Fruit fly (Drosophila melanogaster) whole organism, prepupa: ENCODE data around the gene CG43707.

Experiments used
- Blimp-1 ChIP-seq: fragments of 200-800 bp; sonication (Bioruptor generic); optimal IDR thresholded peaks from 3 replicates; lab custom pipeline; 2017; ENCODE audit warnings: missing biosample characterization, missing genetic modification characterization, mild to moderate bottlenecking, moderate library complexity, missing genetic modification reagents
- CG10631 ChIP-seq: fragments of 200-800 bp; sonication (Bioruptor generic); optimal IDR thresholded peaks from 2 replicates; lab custom pipeline; 2016; ENCODE audit warnings: missing biosample characterization, missing genetic modification characterization
- CG10669 ChIP-seq: fragments of 200-800 bp; sonication (Bioruptor generic); optimal IDR thresholded peaks from 3 replicates; lab custom pipeline; 2018; ENCODE audit warnings: missing biosample characterization, mild to moderate bottlenecking, missing genetic modification characterization, moderate library complexity
- CG11294 ChIP-seq: fragments of 200-800 bp; sonication (Bioruptor generic); IDR thresholded peaks from 2 replicates; pipeline ENCODE4 v1.3.6; 2022; ENCODE audit warnings: missing biosample characterization, missing genetic modification characterization
- CG11902 ChIP-seq: fragments of 200-800 bp; sonication (Bioruptor generic); optimal IDR thresholded peaks from 3 replicates; lab custom pipeline; 2016; ENCODE audit warnings: missing biosample characterization, missing genetic modification characterization
- CG15336 ChIP-seq: fragments of 200-800 bp; sonication (Bioruptor generic); IDR thresholded peaks from 2 replicates; pipeline ENCODE4 v1.3.6; 2022; ENCODE audit warnings: missing biosample characterization, missing genetic modification characterization
- CG1621 ChIP-seq: fragments of 200-800 bp; sonication (Bioruptor generic); optimal IDR thresholded peaks from 3 replicates; lab custom pipeline; 2018; ENCODE audit warnings: missing biosample characterization, mild to moderate bottlenecking, missing genetic modification characterization
- CG16779 ChIP-seq: fragments of 200-800 bp; sonication (Bioruptor generic); optimal IDR thresholded peaks from 3 replicates; lab custom pipeline; 2017; ENCODE audit warnings: missing biosample characterization, mild to moderate bottlenecking, missing genetic modification characterization
- CG31627 ChIP-seq: fragments of 200-800 bp; sonication (Bioruptor generic); optimal IDR thresholded peaks from 3 replicates; lab custom pipeline; 2016; ENCODE audit warnings: missing biosample characterization, missing genetic modification characterization
- CG32006 ChIP-seq: fragments of 200-800 bp; sonication (Bioruptor generic); optimal IDR thresholded peaks from 3 replicates; lab custom pipeline; 2017; ENCODE audit warnings: missing biosample characterization, mild to moderate bottlenecking, missing genetic modification characterization
- CG34406 ChIP-seq: fragments of 200-800 bp; sonication (Bioruptor generic); optimal IDR thresholded peaks from 3 replicates; lab custom pipeline; 2016; ENCODE audit warnings: missing biosample characterization, missing genetic modification characterization
- CG3919 ChIP-seq: fragments of 200-800 bp; sonication (Bioruptor generic); optimal IDR thresholded peaks from 3 replicates; lab custom pipeline; 2016; ENCODE audit warnings: missing biosample characterization, missing genetic modification characterization
- CG4318 ChIP-seq: fragments of 200-800 bp; sonication (Bioruptor generic); optimal IDR thresholded peaks from 3 replicates; lab custom pipeline; 2017; ENCODE audit warnings: missing biosample characterization, mild to moderate bottlenecking, missing genetic modification characterization
- CG6163 ChIP-seq: fragments of 200-800 bp; sonication (Bioruptor generic); IDR thresholded peaks from 3 replicates; pipeline ENCODE4 v1.3.6; 2022; ENCODE audit warnings: missing biosample characterization, missing genetic modification characterization
- CG6276 ChIP-seq: fragments of 200-800 bp; sonication (Bioruptor generic); optimal IDR thresholded peaks from 2 replicates; lab custom pipeline; 2017; ENCODE audit warnings: missing biosample characterization, mild to moderate bottlenecking, missing genetic modification characterization
- CG6792 ChIP-seq: fragments of 200-800 bp; sonication (Bioruptor generic); optimal IDR thresholded peaks from 3 replicates; lab custom pipeline; 2016; ENCODE audit warnings: missing biosample characterization, missing genetic modification characterization
- CG6854 ChIP-seq: fragments of 200-800 bp; sonication (Bioruptor generic); optimal IDR thresholded peaks from 2 replicates; lab custom pipeline; 2017; ENCODE audit warnings: missing biosample characterization, mild to moderate bottlenecking, missing genetic modification characterization
- CG7368 ChIP-seq: fragments of 200-800 bp; sonication (Bioruptor generic); optimal IDR thresholded peaks from 3 replicates; lab custom pipeline; 2016; ENCODE audit warnings: missing biosample characterization, missing genetic modification characterization
- CG8119 ChIP-seq: fragments of 200-800 bp; sonication (Bioruptor generic); IDR thresholded peaks from 3 replicates; pipeline ENCODE4 v1.3.6; 2022; ENCODE audit warnings: missing biosample characterization, missing genetic modification characterization
- CG8319 ChIP-seq: fragments of 200-800 bp; sonication (Bioruptor generic); optimal IDR thresholded peaks from 3 replicates; lab custom pipeline; 2016; ENCODE audit warnings: missing biosample characterization, missing genetic modification characterization
- CG8632 ChIP-seq: fragments of 200-800 bp; sonication (Bioruptor generic); optimal IDR thresholded peaks from 3 replicates; lab custom pipeline; 2016; ENCODE audit warnings: missing biosample characterization, missing genetic modification characterization
- Eip78C ChIP-seq: fragments of 200-800 bp; sonication (Bioruptor generic); peaks from one replicate; lab custom pipeline; 2016; ENCODE audit warnings: missing biosample characterization, missing genetic modification characterization
- Eip93F ChIP-seq: fragments of 200-800 bp; sonication (Bioruptor generic); optimal IDR thresholded peaks from 2 replicates; lab custom pipeline; 2016; ENCODE audit warnings: missing biosample characterization, mild to moderate bottlenecking, missing genetic modification characterization
- Ets21C ChIP-seq: fragments of 200-800 bp; sonication (Bioruptor generic); optimal IDR thresholded peaks from 3 replicates; lab custom pipeline; 2016; ENCODE audit warnings: missing biosample characterization, missing genetic modification characterization
- Ets96B ChIP-seq: fragments of 200-800 bp; optimal IDR thresholded peaks from 2 replicates; lab custom pipeline; 2019; ENCODE audit warnings: missing biosample characterization, mild to moderate bottlenecking, missing genetic modification characterization, moderate library complexity
- Gug ChIP-seq: fragments of 200-800 bp; sonication (Bioruptor generic); IDR thresholded peaks from 2 replicates; pipeline ENCODE4 v1.3.6; 2022; ENCODE audit warnings: missing biosample characterization, missing genetic modification characterization
- Lpt ChIP-seq: fragments of 200-800 bp; sonication (Bioruptor generic); optimal IDR thresholded peaks from 3 replicates; lab custom pipeline; 2016; ENCODE audit warnings: missing biosample characterization, missing genetic modification characterization
- OdsH ChIP-seq: fragments of 200-800 bp; sonication (Bioruptor generic); optimal IDR thresholded peaks from 3 replicates; lab custom pipeline; 2016; ENCODE audit warnings: missing biosample characterization, missing genetic modification characterization
- Smox ChIP-seq: fragments of 200-800 bp; sonication (Bioruptor generic); optimal IDR thresholded peaks from 3 replicates; lab custom pipeline; 2016; ENCODE audit warnings: missing biosample characterization, missing genetic modification characterization
- Sox102F ChIP-seq: fragments of 200-800 bp; sonication (Bioruptor generic); optimal IDR thresholded peaks from 2 replicates; lab custom pipeline; 2016; ENCODE audit warnings: missing biosample characterization, mild to moderate bottlenecking, missing genetic modification characterization
- Sox14 ChIP-seq: fragments of 200-800 bp; sonication (Bioruptor generic); optimal IDR thresholded peaks from 3 replicates; lab custom pipeline; 2016; ENCODE audit warnings: missing biosample characterization, missing genetic modification characterization
- Sox15 ChIP-seq: fragments of 200-800 bp; sonication (Bioruptor generic); optimal IDR thresholded peaks from 3 replicates; lab custom pipeline; 2016; ENCODE audit warnings: missing biosample characterization, missing genetic modification characterization
- achi ChIP-seq: fragments of 200-800 bp; sonication (Bioruptor generic); optimal IDR thresholded peaks from 3 replicates; lab custom pipeline; 2016; ENCODE audit warnings: missing biosample characterization, missing genetic modification characterization
- cyc ChIP-seq: fragments of 200-800 bp; sonication (Bioruptor generic); optimal IDR thresholded peaks from 3 replicates; lab custom pipeline; 2016; ENCODE audit warnings: missing biosample characterization, missing genetic modification characterization
- dac ChIP-seq: fragments of 200-800 bp; sonication (Bioruptor generic); optimal IDR thresholded peaks from 2 replicates; lab custom pipeline; 2017; ENCODE audit warnings: missing biosample characterization, mild to moderate bottlenecking, missing genetic modification characterization
- dsx ChIP-seq: fragments of 200-800 bp; optimal IDR thresholded peaks from 3 replicates; lab custom pipeline; 2019; ENCODE audit warnings: missing biosample characterization, mild to moderate bottlenecking, missing genetic modification characterization, moderate library complexity; ENCODE audit not compliant: poor library complexity, severe bottlenecking
- eg ChIP-seq: fragments of 200-800 bp; sonication (Bioruptor generic); IDR thresholded peaks from 3 replicates; pipeline ENCODE4 v1.3.6; 2022; ENCODE audit warnings: missing biosample characterization, missing genetic modification characterization
- esn ChIP-seq: fragments of 200-800 bp; sonication (Bioruptor generic); optimal IDR thresholded peaks from 2 replicates; lab custom pipeline; 2016; ENCODE audit warnings: missing biosample characterization, mild to moderate bottlenecking, missing genetic modification characterization, moderate library complexity
- fd59A ChIP-seq: fragments of 200-800 bp; sonication (Bioruptor generic); optimal IDR thresholded peaks from 2 replicates; lab custom pipeline; 2017; ENCODE audit warnings: missing biosample characterization, mild to moderate bottlenecking, missing genetic modification characterization, missing genetic modification reagents
- fd85E ChIP-seq: fragments of 200-800 bp; sonication (Bioruptor generic); optimal IDR thresholded peaks from 3 replicates; lab custom pipeline; 2016; ENCODE audit warnings: missing biosample characterization, missing genetic modification characterization
- fkh ChIP-seq: fragments of 200-800 bp; sonication (Bioruptor generic); optimal IDR thresholded peaks from 3 replicates; lab custom pipeline; 2017; ENCODE audit warnings: missing biosample characterization, mild to moderate bottlenecking, missing genetic modification characterization, moderate library complexity
- lz ChIP-seq: fragments of 200-800 bp; sonication (Bioruptor generic); optimal IDR thresholded peaks from 3 replicates; lab custom pipeline; 2016; ENCODE audit warnings: missing biosample characterization, missing genetic modification characterization
- net ChIP-seq: fragments of 200-800 bp; sonication (Bioruptor generic); optimal IDR thresholded peaks from 3 replicates; lab custom pipeline; 2016; ENCODE audit warnings: missing biosample characterization, missing genetic modification characterization
- pdm3 ChIP-seq: fragments of 200-800 bp; sonication (Bioruptor generic); optimal IDR thresholded peaks from 3 replicates; lab custom pipeline; 2016; ENCODE audit warnings: missing biosample characterization, missing genetic modification characterization
- spab ChIP-seq: fragments of 200-800 bp; sonication (Bioruptor generic); optimal IDR thresholded peaks from 2 replicates; lab custom pipeline; 2017; ENCODE audit warnings: missing biosample characterization, mild to moderate bottlenecking, missing genetic modification characterization, missing genetic modification reagents
- topi ChIP-seq: fragments of 200-800 bp; sonication (Bioruptor generic); optimal IDR thresholded peaks from 3 replicates; lab custom pipeline; 2016; ENCODE audit warnings: missing biosample characterization, missing genetic modification characterization
- vri ChIP-seq: fragments of 200-800 bp; sonication (Bioruptor generic); optimal IDR thresholded peaks from 3 replicates; lab custom pipeline; 2016; ENCODE audit warnings: missing biosample characterization, mild to moderate bottlenecking, missing genetic modification characterization

The CG43707 gene

DNA sequence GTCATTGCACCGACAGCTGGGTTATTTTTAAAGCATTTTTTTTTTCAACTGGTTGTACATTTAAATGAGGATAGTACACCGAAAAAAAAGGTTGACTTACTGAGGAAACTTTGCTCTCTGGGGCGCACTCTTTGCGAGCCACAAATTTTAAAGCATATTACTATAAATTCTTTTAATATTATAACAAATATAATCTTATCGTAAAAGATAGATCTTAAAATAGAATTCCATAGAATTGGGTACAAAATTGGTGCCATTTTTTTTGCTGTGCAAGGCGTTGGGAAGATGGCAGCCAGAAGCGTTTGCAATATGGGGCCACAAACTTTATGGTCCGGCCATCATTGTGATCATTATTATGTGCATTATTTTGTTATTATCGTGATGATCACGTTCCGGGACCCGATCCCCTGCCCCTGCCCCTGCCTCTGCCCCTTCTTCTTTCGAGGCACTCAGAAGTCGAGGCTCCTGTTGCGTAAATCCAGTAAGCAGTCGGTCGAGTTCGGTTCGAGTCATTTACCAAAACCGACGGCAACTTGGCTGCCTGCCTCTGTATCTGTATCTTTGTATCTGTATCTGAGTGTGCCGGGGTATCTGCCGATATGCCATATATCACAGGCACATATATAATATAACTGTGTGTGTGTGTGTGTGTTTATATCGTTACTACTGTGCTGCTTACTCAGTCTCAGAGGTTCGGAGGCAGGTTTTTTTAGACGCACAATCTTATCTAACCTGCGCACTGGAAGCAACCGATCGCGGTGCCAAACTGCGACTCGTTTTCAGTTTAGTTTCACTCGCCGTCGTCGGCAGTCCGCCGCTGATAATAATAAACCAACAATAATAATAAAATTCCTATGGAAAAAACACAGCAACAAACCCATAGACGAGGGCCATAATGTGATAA lies 21.4 kb downstream of the CG43707 start (continued):
- TF ChIP-seq Smox (peak; percentile 64), fd85E (GFP tag; lab: Kevin White, UChicago) (peak; percentile 36), Ets96B (tag; lab: Kevin White, UChicago) (peak; percentile 87), CG10631 (GFP tag; lab: Kevin White, UChicago) (peak; percentile 86), dac (GFP tag; lab: Kevin White, UChicago) (peak; percentile 49), CG8119 (peak; percentile 77), Ets21C (peak; percentile 60), vri (GFP tag; lab: Kevin White, UChicago) (peak; percentile 65), CG6163 (peak; percentile 84), pdm3 (GFP tag; lab: Kevin White, UChicago) (peak; percentile 51), esn (GFP tag; lab: Kevin White, UChicago) (peak; percentile 85)

DNA sequence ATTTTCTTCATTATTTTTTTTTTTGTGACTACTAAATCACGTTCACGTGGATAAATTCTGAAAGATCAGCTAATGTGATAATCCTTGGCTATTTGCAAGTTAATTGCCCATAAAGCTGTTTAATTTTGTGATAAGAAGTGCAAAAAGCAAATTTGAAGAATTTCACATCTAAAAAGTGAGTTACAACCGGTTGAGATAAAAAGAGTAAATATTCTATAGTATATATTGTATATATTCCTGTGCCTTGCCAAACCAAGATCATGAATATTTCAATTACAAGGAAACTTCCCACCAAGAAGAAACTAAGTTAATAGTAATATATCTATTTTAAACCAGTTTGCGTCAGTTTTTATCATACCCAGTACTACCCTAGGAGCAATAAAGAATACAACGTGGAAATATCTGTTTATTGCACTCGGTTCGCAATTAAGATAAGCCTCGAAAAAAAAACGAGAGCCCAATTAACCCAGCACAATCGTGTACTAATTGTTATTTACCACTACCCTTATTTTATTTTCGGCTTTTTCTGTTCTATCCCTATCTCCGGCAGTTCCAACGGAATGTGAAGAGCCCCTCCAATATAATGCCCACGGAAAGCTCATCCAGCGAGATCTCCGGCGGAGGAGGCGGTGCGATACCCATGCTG lies 22.2 kb downstream of the CG43707 start:
- TF ChIP-seq Eip93F (no peak), OdsH (GFP tag; lab: Kevin White, UChicago) (no peak), CG1621 (tag; lab: Kevin White, UChicago) (no peak), topi (GFP tag; lab: Kevin White, UChicago) (no peak), CG6854 (no peak), CG7368 (GFP tag; lab: Kevin White, UChicago) (no peak), CG31627 (GFP tag; lab: Kevin White, UChicago) (no peak), CG6276 (GFP tag; lab: Kevin White, UChicago) (no peak), CG16779 (tag; lab: Kevin White, UChicago) (no peak), CG8632 (GFP tag; lab: Kevin White, UChicago) (no peak), CG11902 (GFP tag; lab: Kevin White, UChicago) (no peak), CG10669 (GFP tag; lab: Kevin White, UChicago) (no peak), Sox102F (no peak), fd59A (GFP tag; lab: Kevin White, UChicago) (no peak), CG4318 (GFP tag; lab: Kevin White, UChicago) (no peak), pdm3 (GFP tag; lab: Kevin White, UChicago) (peak; percentile 2), Ets21C (no peak), CG34406 (GFP tag; lab: Kevin White, UChicago) (peak; percentile 43), Sox14 (no peak), dac (GFP tag; lab: Kevin White, UChicago) (no peak), Ets96B (tag; lab: Kevin White, UChicago) (no peak), CG3919 (no peak), CG15336 (no peak), net (GFP tag; lab: Kevin White, UChicago) (no peak), Blimp-1 (no peak), eg (GFP tag; lab: Robert Waterston, UW) (no peak), dsx (GFP tag; lab: Kevin White, UChicago) (no peak), CG32006 (peak; percentile 29), spab (GFP tag; lab: Kevin White, UChicago) (no peak), Eip78C (GFP tag; lab: Kevin White, UChicago) (peak; percentile 80), Smox (peak; percentile 10), Lpt (GFP tag; lab: Kevin White, UChicago) (no peak), achi (GFP tag; lab: Kevin White, UChicago) (no peak), CG11294 (GFP tag; lab: Robert Waterston, UW) (no peak), Gug (GFP tag; lab: Robert Waterston, UW) (no peak), fkh (no peak), fd85E (GFP tag; lab: Kevin White, UChicago) (no peak), lz (GFP tag; lab: Kevin White, UChicago) (peak; percentile 4), Sox15 (GFP tag; lab: Kevin White, UChicago) (no peak), CG6163 (no peak), CG6792 (GFP tag; lab: Kevin White, UChicago) (no peak), CG8319 (GFP tag; lab: Kevin White, UChicago) (no peak), esn (GFP tag; lab: Kevin White, UChicago) (peak; percentile 38), cyc (GFP tag; lab: Kevin White, UChicago) (no peak)
